Worm (Caenorhabditis elegans) whole organism, L4 larva: ENCODE results near the gene acr-20.

ENCODE experiments used
- D1046.2 ChIP-seq: fragments of 200-800 bp; sonication (Bioruptor generic); IDR thresholded peaks from 2 replicates; pipeline ENCODE4 v1.3.6; 2022; ENCODE audit warnings: missing genetic modification characterization, missing compliant biosample characterization
- ZK546.5 ChIP-seq, 2 experiments: sonication (generic microtip); optimal IDR thresholded peaks; 2 replicates each; lab custom pipeline; 2017; ENCODE audit warnings: missing biosample characterization in 2 of 2, missing genetic modification characterization in 2 of 2
- aly-2 ChIP-seq: sonication (generic microtip); optimal IDR thresholded peaks from 2 replicates; lab custom pipeline; 2018; ENCODE audit warnings: missing biosample characterization, missing genetic modification characterization
- ama-1 ChIP-seq: fragments of 150-350 bp; optimal IDR thresholded peaks from 2 replicates; lab custom pipeline; 2014; ENCODE audit warnings: inconsistent platforms, mixed read lengths
- ceh-28 ChIP-seq: fragments of 150-350 bp; optimal IDR thresholded peaks from 2 replicates; lab custom pipeline; 2014; ENCODE audit warnings: missing biosample characterization, missing genetic modification reagents, missing genetic modification characterization
- ceh-32 ChIP-seq: sonication (generic microtip); optimal IDR thresholded peaks from 2 replicates; lab custom pipeline; 2016; ENCODE audit warnings: mild to moderate bottlenecking, missing genetic modification characterization, missing compliant biosample characterization; ENCODE audit not compliant: poor library complexity
- dmd-8 ChIP-seq: fragments of 200-800 bp; sonication (Bioruptor generic); IDR thresholded peaks from 2 replicates; pipeline ENCODE4 v1.3.6; 2022; ENCODE audit warnings: missing genetic modification characterization, missing compliant biosample characterization
- lin-13 ChIP-seq: fragments of 150-350 bp; optimal IDR thresholded peaks from 2 replicates; lab custom pipeline; 2014; ENCODE audit warnings: missing biosample characterization, missing genetic modification reagents, missing genetic modification characterization
- nhr-10 ChIP-seq: fragments of 150-350 bp; optimal IDR thresholded peaks from 2 replicates; lab custom pipeline; 2014; ENCODE audit warnings: missing biosample characterization, missing genetic modification characterization
- nhr-237 ChIP-seq: sonication (generic microtip); optimal IDR thresholded peaks from 2 replicates; lab custom pipeline; 2017; ENCODE audit warnings: missing biosample characterization, missing genetic modification characterization
- nhr-28 ChIP-seq: fragments of 150-350 bp; optimal IDR thresholded peaks from 2 replicates; lab custom pipeline; 2014; ENCODE audit warnings: missing biosample characterization, missing genetic modification characterization
- nhr-77 ChIP-seq: fragments of 150-350 bp; optimal IDR thresholded peaks from 2 replicates; lab custom pipeline; 2014; ENCODE audit warnings: missing biosample characterization, missing genetic modification characterization
- snpc-4 ChIP-seq: fragments of 150-350 bp; optimal IDR thresholded peaks from 2 replicates; lab custom pipeline; 2014; ENCODE audit warnings: missing biosample characterization, missing genetic modification characterization

- TF ChIP-seq ceh-28 (tag; lab: Kevin White, UChicago), result no peak
- TF ChIP-seq ama-1, result no peak
- no peak for TF ChIP-seq lin-13 (GFP tag; lab: Kevin White, UChicago)
- TF ChIP-seq D1046.2 (GFP tag; lab: Robert Waterston, UW), result no peak
- no peak for TF ChIP-seq aly-2 (tag; lab: Kevin White, UChicago)
- TF ChIP-seq nhr-28 (tag; lab: Kevin White, UChicago), result no peak
- no peak for TF ChIP-seq nhr-77
- no peak for TF ChIP-seq ceh-32 (tag; lab: Kevin White, UChicago)
- no peak for TF ChIP-seq snpc-4 (tag; lab: Kevin White, UChicago)
- no peak for TF ChIP-seq ZK546.5 (tag; optimal IDR thresholded peaks at IDR 0.05; lab: Kevin White, UChicago)
- TF ChIP-seq dmd-8 (GFP tag; lab: Robert Waterston, UW), result no peak
- no peak for TF ChIP-seq nhr-237 (tag; lab: Kevin White, UChicago)
- no peak for TF ChIP-seq nhr-10 (tag; lab: Kevin White, UChicago)
Observed at ce11 chrII:14416988-14417387, 39.3 kb upstream of the acr-20 start.
